Worm (Caenorhabditis elegans) whole organism, late embryonic: Measurements from ENCODE around the gene F22B3.8.

Source experiments
- T23F11.4 ChIP-seq: fragments of 200-800 bp; sonication (Bioruptor generic); optimal IDR thresholded peaks from 2 replicates; lab custom pipeline; 2018; ENCODE audit warnings: mild to moderate bottlenecking, missing genetic modification characterization, missing compliant biosample characterization
- ahr-1 ChIP-seq: sonication (generic microtip); optimal IDR thresholded peaks from 2 replicates; lab custom pipeline; 2016; ENCODE audit warnings: missing genetic modification characterization, missing compliant biosample characterization
- che-1 ChIP-seq: sonication (generic microtip); optimal IDR thresholded peaks from 2 replicates; lab custom pipeline; 2016; ENCODE audit warnings: mild to moderate bottlenecking, missing genetic modification characterization, missing compliant biosample characterization
- fkh-10 ChIP-seq: fragments of 150-350 bp; optimal IDR thresholded peaks from 2 replicates; lab custom pipeline; 2014; ENCODE audit warnings: missing biosample characterization, missing genetic modification reagents, missing genetic modification characterization
- hlh-6 ChIP-seq: sonication (generic microtip); optimal IDR thresholded peaks from 2 replicates; lab custom pipeline; 2016; ENCODE audit warnings: missing genotype, missing genetic modification characterization, missing compliant biosample characterization
- nfya-1 ChIP-seq: sonication (generic microtip); optimal IDR thresholded peaks from 2 replicates; lab custom pipeline; 2017; ENCODE audit warnings: missing genetic modification characterization, mild to moderate bottlenecking, missing compliant biosample characterization, antibody characterized with exemption, moderate library complexity
- nhr-232 ChIP-seq: sonication (generic microtip); optimal IDR thresholded peaks from 2 replicates; lab custom pipeline; 2016; ENCODE audit warnings: missing genetic modification characterization, missing compliant biosample characterization
- odd-2 ChIP-seq: sonication (generic microtip); optimal IDR thresholded peaks from 2 replicates; lab custom pipeline; 2017; ENCODE audit warnings: antibody characterized with exemption, mild to moderate bottlenecking, missing genetic modification characterization, missing compliant biosample characterization
- pag-3 ChIP-seq: sonication (generic microtip); optimal IDR thresholded peaks from 2 replicates; lab custom pipeline; 2016; ENCODE audit warnings: missing compliant biosample characterization, missing genetic modification characterization, borderline replicate concordance
- pha-2 ChIP-seq: sonication (generic microtip); optimal IDR thresholded peaks from 2 replicates; lab custom pipeline; 2017; ENCODE audit warnings: mild to moderate bottlenecking, missing genetic modification characterization, missing compliant biosample characterization
- pha-4 ChIP-seq: fragments of 150-350 bp; optimal IDR thresholded peaks from 2 replicates; lab custom pipeline; 2018; ENCODE audit warnings: missing biosample characterization, missing genetic modification reagents, missing genetic modification characterization
- unc-42 ChIP-seq: sonication (generic microtip); optimal IDR thresholded peaks from 2 replicates; lab custom pipeline; 2016; ENCODE audit warnings: missing genotype, missing genetic modification characterization, missing compliant biosample characterization
- unc-86 ChIP-seq: sonication (generic microtip); optimal IDR thresholded peaks from 2 replicates; lab custom pipeline; 2016; ENCODE audit warnings: missing genetic modification characterization, missing compliant biosample characterization

DNA sequence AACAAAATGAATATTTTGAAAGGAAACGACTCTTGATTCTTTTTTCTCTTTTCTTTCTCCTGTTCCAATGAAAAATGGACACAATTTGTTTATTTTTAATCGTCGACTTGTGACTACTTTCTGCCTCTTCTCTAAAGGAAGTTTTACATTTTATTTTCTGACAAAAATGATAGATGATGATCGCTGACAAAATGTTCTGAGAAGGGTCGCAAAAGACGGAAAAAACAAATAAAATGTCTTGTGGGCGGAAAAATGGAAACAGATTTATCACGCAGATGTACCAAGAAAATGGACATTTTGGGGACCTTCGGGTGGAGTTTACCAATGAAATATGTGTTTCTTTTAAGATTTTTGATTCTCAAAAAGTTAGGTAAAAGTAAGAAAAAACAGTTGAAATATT lies 28.2 kb upstream of the F22B3.8 start:
- TF ChIP-seq unc-86 (tag; lab: Kevin White, UChicago): no peak
- TF ChIP-seq pha-4 (tag; lab: Kevin White, UChicago): no peak
- TF ChIP-seq hlh-6: no peak
- no peak for TF ChIP-seq nhr-232
- TF ChIP-seq ahr-1 (tag; lab: Kevin White, UChicago): no peak
- no peak for TF ChIP-seq che-1 (tag; lab: Kevin White, UChicago)
- no peak for TF ChIP-seq unc-42
- TF ChIP-seq fkh-10 (GFP tag; lab: Kevin White, UChicago): no peak
- no peak for TF ChIP-seq pag-3 (tag; lab: Kevin White, UChicago)
- TF ChIP-seq nfya-1 (tag; lab: Kevin White, UChicago): no peak
- TF ChIP-seq odd-2: no peak
- no peak for TF ChIP-seq pha-2 (tag; lab: Kevin White, UChicago)
- TF ChIP-seq T23F11.4 (GFP tag; lab: Kevin White, UChicago): no peak
